Worm (Caenorhabditis elegans) whole organism, L4 larva: Measurements from ENCODE around the gene his-69.

ENCODE experiments used
- D1046.2 ChIP-seq: fragments of 200-800 bp; sonication (Bioruptor generic); IDR thresholded peaks from 2 replicates; pipeline ENCODE4 v1.3.6; 2022; ENCODE audit warnings: missing genetic modification characterization, missing compliant biosample characterization
- F10B5.3 ChIP-seq: sonication (generic microtip); optimal IDR thresholded peaks from 2 replicates; lab custom pipeline; 2016; ENCODE audit warnings: mild to moderate bottlenecking, missing genetic modification characterization, missing compliant biosample characterization
- F44E2.7 ChIP-seq: fragments of 200-800 bp; sonication (Bioruptor generic); IDR thresholded peaks from 2 replicates; pipeline ENCODE4 v2.1.2; 2022; ENCODE audit warnings: missing genetic modification characterization, missing compliant biosample characterization
- F49E8.2 ChIP-seq: sonication (generic microtip); optimal IDR thresholded peaks from 2 replicates; lab custom pipeline; 2016; ENCODE audit warnings: missing compliant biosample characterization, mild to moderate bottlenecking, missing genetic modification characterization, borderline replicate concordance
- T26A8.4 ChIP-seq: fragments of 200-800 bp; sonication (Bioruptor generic); IDR thresholded peaks from 2 replicates; pipeline ENCODE4 v1.3.6; 2022; ENCODE audit warnings: missing genetic modification characterization, missing compliant biosample characterization
- aha-1 ChIP-seq: fragments of 150-350 bp; peaks from one replicate; lab custom pipeline; 2014; ENCODE audit warnings: missing biosample characterization, missing genetic modification characterization
- ama-1 ChIP-seq: fragments of 150-350 bp; optimal IDR thresholded peaks from 2 replicates; lab custom pipeline; 2014; ENCODE audit warnings: inconsistent platforms, mixed read lengths
- arid-1 ChIP-seq: fragments of 200-800 bp; sonication (Bioruptor generic); conservative IDR thresholded peaks from 2 replicates; pipeline ENCODE4 v1.3.6; 2022; ENCODE audit warnings: missing genetic modification reagents, missing genetic modification characterization, missing compliant biosample characterization
- daf-12 ChIP-seq: fragments of 150-350 bp; optimal IDR thresholded peaks from 2 replicates; lab custom pipeline; 2014; ENCODE audit warnings: missing biosample characterization, missing genetic modification reagents, missing genetic modification characterization
- daf-16 ChIP-seq, 3 experiments: sonication (generic microtip); optimal IDR thresholded peaks; 2 replicates each; lab custom pipeline; 2016 to 2017; ENCODE audit warnings: missing genetic modification characterization in 3 of 3, missing genetic modification reagents in 3 of 3, mild to moderate bottlenecking in 2 of 3, missing compliant biosample characterization in 2 of 3, missing biosample characterization in 1 of 3, moderate library complexity in 1 of 3
- dmd-8 ChIP-seq: fragments of 200-800 bp; sonication (Bioruptor generic); IDR thresholded peaks from 2 replicates; pipeline ENCODE4 v1.3.6; 2022; ENCODE audit warnings: missing genetic modification characterization, missing compliant biosample characterization
- duxl-1 ChIP-seq: sonication (generic microtip); optimal IDR thresholded peaks from 2 replicates; lab custom pipeline; 2016; ENCODE audit warnings: mild to moderate bottlenecking, missing genetic modification characterization, moderate library complexity, missing compliant biosample characterization; ENCODE audit not compliant: poor library complexity
- dve-1 ChIP-seq: sonication (generic microtip); optimal IDR thresholded peaks from 2 replicates; lab custom pipeline; 2017; ENCODE audit warnings: antibody characterized with exemption, mild to moderate bottlenecking, missing genetic modification characterization, missing compliant biosample characterization; ENCODE audit not compliant: insufficient read depth
- egl-43 ChIP-seq: fragments of 200-800 bp; sonication (Bioruptor generic); IDR thresholded peaks from 2 replicates; pipeline ENCODE4 v1.3.6; 2022; ENCODE audit warnings: missing genetic modification reagents, missing genetic modification characterization, missing compliant biosample characterization
- fkh-10 ChIP-seq: fragments of 150-350 bp; optimal IDR thresholded peaks from 2 replicates; lab custom pipeline; 2014; ENCODE audit warnings: missing biosample characterization, missing genetic modification reagents, missing genetic modification characterization
- hmg-1.1 ChIP-seq: fragments of 200-800 bp; sonication (Bioruptor generic); IDR thresholded peaks from 2 replicates; pipeline ENCODE4 v1.3.6; 2022; ENCODE audit warnings: missing genetic modification reagents, missing genetic modification characterization, missing compliant biosample characterization
- lim-7 ChIP-seq: fragments of 200-800 bp; sonication (Bioruptor generic); IDR thresholded peaks from 2 replicates; pipeline ENCODE4 v1.3.6; 2022; ENCODE audit warnings: missing genetic modification characterization, missing compliant biosample characterization
- lin-38 ChIP-seq: fragments of 200-800 bp; sonication (Bioruptor generic); IDR thresholded peaks from 2 replicates; pipeline ENCODE4 v1.3.6; 2022; ENCODE audit warnings: missing genetic modification reagents, missing genetic modification characterization, missing compliant biosample characterization
- lsy-2 ChIP-seq, 2 experiments: fragments of 150-350 bp in 1 of 2; sonication (generic microtip) in 1 of 2; optimal IDR thresholded peaks; 2 replicates each; lab custom pipeline; 2014 to 2017; ENCODE audit warnings: missing biosample characterization in 2 of 2, missing genetic modification characterization in 2 of 2
- mep-1 ChIP-seq: fragments of 150-350 bp; sonication (generic microtip); optimal IDR thresholded peaks from 3 replicates; lab custom pipeline; 2014; ENCODE audit warnings: missing biosample characterization, missing genetic modification characterization
- mes-2 ChIP-seq: sonication (generic microtip); optimal IDR thresholded peaks from 2 replicates; lab custom pipeline; 2016; ENCODE audit warnings: missing genotype, mild to moderate bottlenecking, missing genetic modification characterization, missing compliant biosample characterization; ENCODE audit not compliant: poor library complexity, severe bottlenecking
- mxl-3 ChIP-seq: fragments of 200-800 bp; sonication (Bioruptor generic); optimal IDR thresholded peaks from 2 replicates; lab custom pipeline; 2018; ENCODE audit warnings: mild to moderate bottlenecking, missing genetic modification characterization, missing compliant biosample characterization
- nhr-42 ChIP-seq: fragments of 200-800 bp; sonication (Bioruptor generic); IDR thresholded peaks from 2 replicates; pipeline ENCODE4 v1.3.6; 2022; ENCODE audit warnings: missing genetic modification characterization, missing compliant biosample characterization
- php-3 ChIP-seq: fragments of 200-800 bp; sonication (Bioruptor generic); IDR thresholded peaks from 2 replicates; pipeline ENCODE4 v1.3.6; 2022; ENCODE audit warnings: missing genetic modification reagents, missing genetic modification characterization, missing compliant biosample characterization
- sdz-12 ChIP-seq: fragments of 200-800 bp; sonication (Bioruptor generic); optimal IDR thresholded peaks from 2 replicates; lab custom pipeline; 2018; ENCODE audit warnings: mild to moderate bottlenecking, missing genetic modification characterization, missing compliant biosample characterization
- set-16 ChIP-seq: fragments of 200-800 bp; sonication (Bioruptor generic); IDR thresholded peaks from 2 replicates; pipeline ENCODE4 v1.3.6; 2022; ENCODE audit warnings: missing genetic modification reagents, missing genetic modification characterization, missing compliant biosample characterization
- snpc-1.2 ChIP-seq: fragments of 200-800 bp; sonication (Bioruptor generic); IDR thresholded peaks from 2 replicates; pipeline ENCODE4 v1.3.6; 2022; ENCODE audit warnings: missing genetic modification reagents, missing genetic modification characterization, missing compliant biosample characterization
- unc-39 ChIP-seq: sonication (generic microtip); optimal IDR thresholded peaks from 2 replicates; lab custom pipeline; 2017; ENCODE audit warnings: missing biosample characterization, missing genetic modification characterization
- zag-1 ChIP-seq: fragments of 150-350 bp; optimal IDR thresholded peaks from 2 replicates; lab custom pipeline; 2014; ENCODE audit warnings: missing biosample characterization, missing genetic modification characterization
- zfp-3 ChIP-seq: fragments of 200-800 bp; sonication (Bioruptor generic); conservative IDR thresholded peaks from 2 replicates; pipeline ENCODE4 v1.3.6; 2022; ENCODE audit warnings: missing genetic modification reagents, missing genetic modification characterization, missing compliant biosample characterization
- zip-11 ChIP-seq: fragments of 200-800 bp; sonication (Bioruptor generic); IDR thresholded peaks from 2 replicates; pipeline ENCODE4 v1.3.6; 2022; ENCODE audit warnings: missing genetic modification characterization, missing compliant biosample characterization
- zip-2 ChIP-seq: fragments of 150-350 bp; optimal IDR thresholded peaks from 2 replicates; lab custom pipeline; 2014; ENCODE audit warnings: missing biosample characterization, missing genetic modification characterization

Gene his-69

ce11 chrIII:4099884-4100596 is 41.5 kb upstream of the his-69 start (continued):
- TF ChIP-seq lim-7 (GFP tag; lab: Robert Waterston, UW) (no peak), dve-1 (peak; percentile 56), aha-1 (tag; lab: Kevin White, UChicago) (no peak)
- TF ChIP-seq, all 104 proteins: peak for 23

ce11 chrIII:4098751-4099150 is 40.2 kb upstream of the his-69 start:
- TF ChIP-seq ama-1 (peak; percentile 12), daf-12 (tag; lab: Kevin White, UChicago) (no peak), dmd-8 (GFP tag; lab: Robert Waterston, UW) (no peak), hmg-1.1 (GFP tag; lab: Robert Waterston, UW) (peak; percentile 19; the same call in 1 of the 2 replicates), egl-43 (0 out of 2 replicates have a peak, but pooled peaks have one; percentile 9), zfp-3 (GFP tag; lab: Robert Waterston, UW) (0 out of 2 replicates have a peak, but pooled peaks have one; percentile 55)

ce11 chrIII:4098107-4098620 is 39.6 kb upstream of the his-69 start, which contains the start of gene rei-1:
Gene rei-1 (minus strand): TSS chrIII:4098190.
- no peak for TF ChIP-seq zag-1 (tag; lab: Kevin White, UChicago)
- no peak for TF ChIP-seq sdz-12
- no peak for TF ChIP-seq lsy-2 (tag; optimal IDR thresholded peaks at IDR 0.05; lab: Kevin White, UChicago)
- no peak for TF ChIP-seq F44E2.7 (GFP tag; lab: Robert Waterston, UW)
- TF ChIP-seq mes-2: no peak

ce11 chrIII:4096370-4096842 is 37.9 kb upstream of the his-69 start:
- TF ChIP-seq php-3 (GFP tag; lab: Robert Waterston, UW): peak; percentile 16; the same call in 1 of the 2 replicates
- TF ChIP-seq arid-1: 0 out of 2 replicates have a peak, but pooled peaks have one; percentile 25
- TF ChIP-seq nhr-42 (GFP tag; lab: Robert Waterston, UW): 0 out of 2 replicates have a peak, but pooled peaks have one; percentile 19
- peak; percentile 24 for TF ChIP-seq F49E8.2 (tag; lab: Kevin White, UChicago)
- TF ChIP-seq duxl-1: peak; percentile 75
- TF ChIP-seq mes-2: peak; percentile 2
- TF ChIP-seq zip-11 (GFP tag; lab: Robert Waterston, UW): no peak
- TF ChIP-seq daf-16 (GFP tag; optimal IDR thresholded peaks at IDR 0.05; lab: Kevin White, UChicago): no peak
- no peak for TF ChIP-seq daf-16 (tag; optimal IDR thresholded peaks at IDR 0.05; lab: Kevin White, UChicago)
- no peak for TF ChIP-seq T26A8.4 (GFP tag; lab: Robert Waterston, UW)
- TF ChIP-seq zip-2 (tag; lab: Kevin White, UChicago): no peak
- peak; percentile 80 for TF ChIP-seq ama-1
- no peak for TF ChIP-seq set-16 (GFP tag; lab: Robert Waterston, UW)
- TF ChIP-seq snpc-1.2 (GFP tag; lab: Robert Waterston, UW): peak; percentile 34; the same call in 1 of the 2 replicates
- TF ChIP-seq lin-38 (GFP tag; lab: Robert Waterston, UW): peak; percentile 31; the same call in 1 of the 2 replicates
- TF ChIP-seq egl-43: 0 out of 2 replicates have a peak, but pooled peaks have one; percentile 34
- TF ChIP-seq D1046.2 (GFP tag; lab: Robert Waterston, UW): no peak
- TF ChIP-seq fkh-10 (GFP tag; lab: Kevin White, UChicago): no peak
- TF ChIP-seq unc-39 (tag; lab: Kevin White, UChicago): no peak
- TF ChIP-seq zfp-3 (GFP tag; lab: Robert Waterston, UW): 0 out of 2 replicates have a peak, but pooled peaks have one; percentile 13
- no peak for TF ChIP-seq F10B5.3 (tag; lab: Kevin White, UChicago)
- peak; percentile 41 for TF ChIP-seq mep-1 (tag; lab: Kevin White, UChicago)
- no peak for TF ChIP-seq mxl-3 (GFP tag; lab: Kevin White, UChicago)
